Worm (Caenorhabditis elegans): ENCODE measurements around the gene uaf-2.

uaf-2 gene

ce11 chrIV:17103116-17103515, 15.5 kb downstream of the uaf-2 start:
- TF ChIP-seq efl-1 (optimal IDR thresholded peaks at IDR 0.05) (no peak), efl-1 (GFP tag; optimal IDR thresholded peaks at IDR 0.05 in 1 of 2) (peak in 1 of 2 experiments; percentile 29), snpc-4 (tag; optimal IDR thresholded peaks at IDR 0.05) (no peak)

DNA sequence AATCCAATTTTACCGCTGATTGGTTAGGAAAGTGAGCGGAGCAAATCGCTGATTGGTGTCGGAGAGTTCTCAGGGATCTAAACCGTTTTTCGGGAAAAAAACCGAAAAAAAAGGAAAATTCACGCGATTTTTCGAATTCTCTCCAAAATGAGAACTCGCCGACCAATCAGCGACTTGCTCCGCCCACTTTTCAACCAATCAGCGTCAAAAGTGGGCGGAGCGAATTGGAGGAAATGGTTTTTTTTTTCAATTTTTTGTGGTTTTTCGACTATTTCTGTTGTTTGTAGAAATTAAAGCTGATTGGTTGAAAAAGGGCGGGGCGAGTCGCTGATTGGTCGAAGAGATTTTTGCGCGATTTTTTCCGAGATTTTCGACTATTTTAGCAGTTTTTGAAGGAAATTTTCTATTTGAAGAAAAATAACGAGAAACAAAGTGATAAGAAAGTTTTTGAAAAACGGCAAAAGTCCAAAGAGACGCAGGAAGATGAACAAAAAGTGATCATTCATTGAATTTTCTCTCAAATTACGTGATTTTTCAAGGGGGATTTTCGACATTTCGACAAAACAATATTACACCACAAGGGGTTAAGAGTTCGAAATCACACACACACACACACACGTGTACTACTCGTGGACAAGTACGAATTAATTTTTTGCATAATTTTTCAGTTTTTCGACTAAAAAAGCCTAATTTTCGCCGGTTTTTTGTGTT, 17.8 kb downstream of the uaf-2 start:
- TF ChIP-seq mep-1 (tag; optimal IDR thresholded peaks at IDR 0.05): no peak
- no peak for TF ChIP-seq Y116A8C.19 (tag; optimal IDR thresholded peaks at IDR 0.05; ENCODE audit: borderline replicate concordance)
- no peak for TF ChIP-seq C04F5.9 (tag; optimal IDR thresholded peaks at IDR 0.05)
- TF ChIP-seq lin-35 (GFP tag; optimal IDR thresholded peaks at IDR 0.05): peak in 1 of 2 experiments; percentile 15
- no peak for TF ChIP-seq grh-1 (GFP tag; IDR thresholded peaks at IDR 0.05)
- TF ChIP-seq nhr-71 (tag; optimal IDR thresholded peaks at IDR 0.05): peak; percentile 17
- TF ChIP-seq nhr-19 (GFP tag; conservative IDR thresholded peaks at IDR 0.05): peak; percentile 34; the same call in 1 of the 2 replicates
- no peak for TF ChIP-seq zag-1 (tag; optimal IDR thresholded peaks at IDR 0.05)
- peak; percentile 42 for TF ChIP-seq snu-23 (GFP tag; optimal IDR thresholded peaks at IDR 0.05)
- TF ChIP-seq lsy-2 (tag; optimal IDR thresholded peaks at IDR 0.05): peak in 1 of 2 experiments; percentile 11
- no peak for TF ChIP-seq lin-15B (tag; optimal IDR thresholded peaks at IDR 0.05)
- no peak for TF ChIP-seq skn-1 (tag; optimal IDR thresholded peaks at IDR 0.05)
- peak; percentile 36 for TF ChIP-seq rnt-1 (tag; optimal IDR thresholded peaks at IDR 0.05)
- no peak for TF ChIP-seq nhr-77 (tag; optimal IDR thresholded peaks at IDR 0.05)
- TF ChIP-seq C34B4.2 (tag; optimal IDR thresholded peaks at IDR 0.05): no peak
- no peak for TF ChIP-seq unc-30 (tag; optimal IDR thresholded peaks at IDR 0.05)

DNA sequence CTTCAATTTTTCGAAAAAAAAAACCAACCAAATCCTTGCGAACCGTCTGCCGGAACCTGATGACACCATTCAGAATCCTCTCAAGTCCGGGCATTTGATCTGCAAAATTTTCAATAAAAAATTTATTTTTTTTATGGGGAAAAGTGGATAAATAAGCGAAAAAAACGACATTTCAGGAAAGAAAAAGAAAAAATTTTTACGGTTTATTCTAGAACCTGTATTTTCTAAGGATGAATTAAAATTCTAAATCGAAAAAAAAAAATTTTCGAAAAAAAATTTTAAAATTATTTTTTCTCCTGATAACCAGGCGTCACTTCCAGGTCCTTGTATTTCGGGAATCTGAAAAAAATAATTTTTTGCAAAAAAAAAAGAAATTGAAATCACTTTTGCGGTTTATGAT, 18.4 kb downstream of the uaf-2 start, which contains the start of gene bca-2:
Gene bca-2 (minus strand): TSS at position 101 of the 400 bp plus-strand sequence.
- TF ChIP-seq ceh-90 (tag; optimal IDR thresholded peaks at IDR 0.05) (no peak), lsy-2 (tag; optimal IDR thresholded peaks at IDR 0.05) (no peak), tbx-2 (tag; optimal IDR thresholded peaks at IDR 0.05) (no peak)

- no peak for TF ChIP-seq aly-2 (tag; optimal IDR thresholded peaks at IDR 0.05)
- TF ChIP-seq mab-9 (GFP tag; IDR thresholded peaks at IDR 0.05): no peak
- TF ChIP-seq nhr-20 (tag; optimal IDR thresholded peaks at IDR 0.05): no peak
- TF ChIP-seq ceh-82 (tag; optimal IDR thresholded peaks at IDR 0.05): no peak
- peak; percentile 14 for TF ChIP-seq nhr-85 (tag)
- TF ChIP-seq egl-13 (tag; optimal IDR thresholded peaks at IDR 0.05): no peak
- no peak for TF ChIP-seq ceh-63 (GFP tag; optimal IDR thresholded peaks at IDR 0.05)
- TF ChIP-seq efl-1 (optimal IDR thresholded peaks at IDR 0.05): no peak
- peak in 1 of 2 experiments; percentile 43 for TF ChIP-seq efl-1 (GFP tag; optimal IDR thresholded peaks at IDR 0.05 in 1 of 2)
Observed at ce11 chrIV:17099113-17099512, 19.5 kb downstream of the uaf-2 start.

DNA sequence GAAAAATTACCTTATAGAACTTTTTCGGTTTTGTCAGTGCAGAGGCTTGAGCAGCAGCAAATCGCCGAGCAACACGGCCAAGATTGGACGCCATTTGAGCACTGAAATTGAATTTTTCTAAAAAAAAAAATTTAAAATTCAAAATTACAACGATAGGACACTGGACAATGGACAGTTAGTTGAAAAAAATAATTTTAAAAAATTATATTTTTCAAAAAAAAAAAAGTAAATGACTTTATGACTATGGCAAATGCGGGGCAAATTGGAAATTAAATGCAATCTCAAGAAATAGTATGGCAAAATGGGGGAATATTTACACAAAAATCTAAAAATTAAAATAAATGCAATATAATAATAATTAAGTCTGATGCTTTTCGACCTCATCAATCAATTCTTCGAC, 22.4 kb downstream of the uaf-2 start, which contains the start of gene Y116A8C.27:
Gene Y116A8C.27 (minus strand): TSS at position 101 of the 400 bp plus-strand sequence.
- TF ChIP-seq unc-86 (tag; optimal IDR thresholded peaks at IDR 0.05): no peak

DNA sequence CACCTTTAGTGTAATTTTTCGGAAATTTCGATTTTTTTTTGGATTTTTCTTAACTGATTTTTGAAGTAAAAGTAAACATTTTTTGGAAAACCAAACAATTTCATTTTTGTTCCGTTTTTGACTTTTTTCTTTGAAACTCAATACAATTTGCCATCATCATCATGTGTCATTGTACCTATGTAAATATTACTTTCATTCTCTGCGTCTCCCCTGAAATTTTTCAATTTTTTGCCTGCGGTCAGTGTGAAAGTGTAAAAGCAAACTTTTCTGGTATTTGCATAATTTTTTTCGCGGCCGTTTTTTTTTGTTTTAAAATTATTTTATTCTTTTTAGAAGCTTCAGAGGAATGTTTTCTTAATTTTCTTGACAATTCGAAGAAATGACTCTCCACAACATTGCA, 24.9 kb downstream of the uaf-2 start, which contains the start of gene Y116A8C.29:
Gene Y116A8C.29 (plus strand): TSS at position 328 of the 400 bp plus-strand sequence.
- TF ChIP-seq mep-1 (tag; optimal IDR thresholded peaks at IDR 0.05) (peak; percentile 2), lin-35 (GFP tag; optimal IDR thresholded peaks at IDR 0.05) (peak in 1 of 2 experiments; percentile 24), efl-1 (optimal IDR thresholded peaks at IDR 0.05) (no peak), efl-1 (GFP tag; optimal IDR thresholded peaks at IDR 0.05 in 1 of 2) (peak in 1 of 2 experiments; percentile 89), ztf-11 (tag; optimal IDR thresholded peaks at IDR 0.05) (no peak), ces-1 (GFP tag; optimal IDR thresholded peaks at IDR 0.05) (no peak)

Measured in whole organism, L1 larva.